Fruit fly (Drosophila melanogaster) whole organism, embryonic: ENCODE data around the gene PEK.
A peak's percentile ranks its signal among the peaks of the same experiment; 100 is the strongest.

Experiments used
- Awh ChIP-seq: fragments of 200-800 bp; sonication (Bioruptor generic); IDR thresholded peaks from 2 replicates; pipeline ENCODE4, ENCODE4 v1.3.6; 2022; ENCODE audit warnings: missing biosample characterization, missing genetic modification characterization
- BtbVII ChIP-seq: fragments of 200-800 bp; sonication (Bioruptor generic); optimal IDR thresholded peaks from 3 replicates; lab custom pipeline; 2017; ENCODE audit warnings: missing biosample characterization, mild to moderate bottlenecking, missing genetic modification characterization
- CG10321 ChIP-seq: fragments of 200-800 bp; sonication (Bioruptor generic); IDR thresholded peaks from 2 replicates; pipeline ENCODE4 v1.3.6; 2022; ENCODE audit warnings: missing biosample characterization, missing genetic modification characterization
- CG10366 ChIP-seq: fragments of 200-800 bp; sonication (Bioruptor generic); IDR thresholded peaks from 2 replicates; pipeline ENCODE4 v1.3.6; 2022; ENCODE audit warnings: missing biosample characterization, missing genetic modification characterization
- CG11093 ChIP-seq: fragments of 200-800 bp; sonication (Bioruptor generic); IDR thresholded peaks from 3 replicates; pipeline ENCODE4 v1.3.6; 2022; ENCODE audit warnings: missing biosample characterization, missing genetic modification characterization
- CG14441 ChIP-seq: fragments of 200-800 bp; sonication (Bioruptor generic); IDR thresholded peaks from 2 replicates; pipeline ENCODE4 v1.3.6; 2022; ENCODE audit warnings: missing biosample characterization, missing genetic modification characterization
- CG14860 ChIP-seq: fragments of 200-800 bp; sonication (Bioruptor generic); IDR thresholded peaks from 3 replicates; pipeline ENCODE4 v1.3.6; 2022; ENCODE audit warnings: missing biosample characterization, missing genetic modification characterization; ENCODE audit not compliant: partially characterized antibody
- CG15479 ChIP-seq: fragments of 200-800 bp; sonication (Bioruptor generic); optimal IDR thresholded peaks from 3 replicates; lab custom pipeline; 2019; ENCODE audit warnings: missing biosample characterization, mild to moderate bottlenecking, missing genetic modification characterization, moderate library complexity
- CG17328 ChIP-seq: fragments of 200-800 bp; sonication (Bioruptor generic); IDR thresholded peaks from 2 replicates; pipeline ENCODE4 v1.3.6; 2022; ENCODE audit warnings: missing biosample characterization, missing genetic modification characterization
- CG17612 ChIP-seq: fragments of 200-800 bp; sonication (Bioruptor generic); IDR thresholded peaks from 2 replicates; pipeline ENCODE4 v1.3.6; 2022; ENCODE audit warnings: missing biosample characterization, missing genetic modification characterization
- CG1832 ChIP-seq: fragments of 200-800 bp; sonication (Bioruptor generic); optimal IDR thresholded peaks from 2 replicates; lab custom pipeline; 2017; ENCODE audit warnings: missing biosample characterization, mild to moderate bottlenecking, missing genetic modification characterization, inconsistent platforms
- CG18599 ChIP-seq: fragments of 200-800 bp; sonication (Bioruptor generic); optimal IDR thresholded peaks from 3 replicates; lab custom pipeline; 2017; ENCODE audit warnings: missing biosample characterization, missing genetic modification characterization, mild to moderate bottlenecking, moderate library complexity, missing genetic modification reagents
- CG31441 ChIP-seq: fragments of 200-800 bp; sonication (Bioruptor generic); IDR thresholded peaks from 2 replicates; pipeline ENCODE4 v1.3.6; 2022; ENCODE audit warnings: missing biosample characterization, missing genetic modification characterization
- CG33557 ChIP-seq: fragments of 200-800 bp; sonication (Bioruptor generic); optimal IDR thresholded peaks from 2 replicates; lab custom pipeline; 2019; ENCODE audit warnings: missing biosample characterization, mild to moderate bottlenecking, missing genetic modification characterization, moderate library complexity
- CG5953 ChIP-seq: fragments of 200-800 bp; sonication (Bioruptor generic); IDR thresholded peaks from 2 replicates; pipeline ENCODE4 v1.3.6; 2022; ENCODE audit warnings: missing biosample characterization, missing genetic modification characterization
- CG6765 ChIP-seq: fragments of 200-800 bp; sonication (Bioruptor generic); optimal IDR thresholded peaks from 3 replicates; lab custom pipeline; 2017; ENCODE audit warnings: missing biosample characterization, mild to moderate bottlenecking, missing genetic modification characterization
- CG8281 ChIP-seq: fragments of 200-800 bp; sonication (Bioruptor generic); optimal IDR thresholded peaks from 2 replicates; lab custom pipeline; 2018; ENCODE audit warnings: missing biosample characterization, mild to moderate bottlenecking, missing genetic modification characterization, moderate library complexity
- CG8924 ChIP-seq: fragments of 200-800 bp; optimal IDR thresholded peaks from 3 replicates; lab custom pipeline; 2019; ENCODE audit warnings: missing biosample characterization, mild to moderate bottlenecking, missing genetic modification characterization, moderate library complexity
- CG9437 ChIP-seq: fragments of 200-800 bp; sonication (Bioruptor generic); optimal IDR thresholded peaks from 2 replicates; lab custom pipeline; 2018; ENCODE audit warnings: missing biosample characterization, mild to moderate bottlenecking, missing genetic modification characterization
- CG9797 ChIP-seq: fragments of 200-800 bp; sonication (Bioruptor generic); optimal IDR thresholded peaks from 3 replicates; lab custom pipeline; 2018; ENCODE audit warnings: missing biosample characterization, mild to moderate bottlenecking, missing genetic modification characterization
- D19B ChIP-seq: fragments of 200-800 bp; sonication (Bioruptor generic); optimal IDR thresholded peaks from 2 replicates; lab custom pipeline; 2017; ENCODE audit warnings: missing biosample characterization, mild to moderate bottlenecking, missing genetic modification characterization
- Dek ChIP-seq: fragments of 200-800 bp; sonication (Bioruptor generic); optimal IDR thresholded peaks from 3 replicates; lab custom pipeline; 2019; ENCODE audit warnings: missing biosample characterization, mild to moderate bottlenecking, missing genetic modification characterization, moderate library complexity
- Dip2 ChIP-seq: fragments of 200-800 bp; sonication (Bioruptor generic); IDR thresholded peaks from 2 replicates; pipeline ENCODE4 v1.3.6; 2022; ENCODE audit warnings: missing biosample characterization, missing genetic modification characterization
- E2f1 ChIP-seq: fragments of 200-800 bp; sonication (Bioruptor generic); IDR thresholded peaks from 2 replicates; pipeline ENCODE4 v1.3.6; 2022; ENCODE audit warnings: missing biosample characterization, missing genetic modification characterization
- Eip74EF ChIP-seq, 2 experiments: fragments of 200-800 bp in 1 of 2; fragments of >200 bp in 1 of 2; sonication (Bioruptor generic) in 1 of 2; optimal IDR thresholded peaks; 2 replicates each; lab custom pipeline; 2017 to 2019; ENCODE audit warnings: missing biosample characterization in 2 of 2, missing genetic modification characterization in 2 of 2, mild to moderate bottlenecking in 1 of 2, moderate library complexity in 1 of 2
- HLH54F ChIP-seq: fragments of 200-800 bp; sonication (Bioruptor generic); optimal IDR thresholded peaks from 3 replicates; lab custom pipeline; 2016; ENCODE audit warnings: missing biosample characterization, missing genetic modification characterization
- HmgD ChIP-seq: fragments of 200-800 bp; sonication (Bioruptor generic); optimal IDR thresholded peaks from 3 replicates; lab custom pipeline; 2016; ENCODE audit warnings: missing biosample characterization, missing genetic modification characterization
- Hmx ChIP-seq: fragments of 200-800 bp; sonication (Bioruptor generic); optimal IDR thresholded peaks from 2 replicates; lab custom pipeline; 2016; ENCODE audit warnings: missing biosample characterization, missing genetic modification characterization
- Max ChIP-seq: fragments of 200-800 bp; sonication (Bioruptor generic); optimal IDR thresholded peaks from 2 replicates; lab custom pipeline; 2016; ENCODE audit warnings: missing biosample characterization, mild to moderate bottlenecking, missing genetic modification characterization
- Mrtf ChIP-seq: fragments of 200-800 bp; sonication (Bioruptor generic); IDR thresholded peaks from 3 replicates; pipeline ENCODE4 v1.3.6; 2022; ENCODE audit warnings: missing biosample characterization, missing genetic modification characterization
- Poxn ChIP-seq: fragments of 200-800 bp; sonication (Bioruptor generic); IDR thresholded peaks from 2 replicates; pipeline ENCODE4 v1.3.6; 2022; ENCODE audit warnings: missing biosample characterization, missing genetic modification characterization
- Sry-δ ChIP-seq: fragments of 200-800 bp; sonication (Bioruptor generic); optimal IDR thresholded peaks from 2 replicates; lab custom pipeline; 2016; ENCODE audit warnings: missing biosample characterization, missing genetic modification characterization
- Vsx1 ChIP-seq: fragments of 200-800 bp; sonication (Bioruptor generic); optimal IDR thresholded peaks from 2 replicates; lab custom pipeline; 2017; ENCODE audit warnings: missing biosample characterization, mild to moderate bottlenecking, missing genetic modification characterization, missing genetic modification reagents
- YL-1 ChIP-seq: fragments of 200-800 bp; sonication (Bioruptor generic); optimal IDR thresholded peaks from 3 replicates; lab custom pipeline; 2017; ENCODE audit warnings: missing biosample characterization, mild to moderate bottlenecking, missing genetic modification characterization
- corto ChIP-seq: fragments of 200-800 bp; sonication (Bioruptor generic); optimal IDR thresholded peaks from 2 replicates; lab custom pipeline; 2016; ENCODE audit warnings: missing biosample characterization, mild to moderate bottlenecking, missing genetic modification characterization, moderate library complexity
- crol ChIP-seq: fragments of 200-800 bp; sonication (Bioruptor generic); IDR thresholded peaks from 2 replicates; pipeline ENCODE4 v1.3.6; 2022; ENCODE audit warnings: missing biosample characterization, missing genetic modification characterization
- dati ChIP-seq: fragments of 200-800 bp; sonication (Bioruptor generic); IDR thresholded peaks from 2 replicates; pipeline ENCODE4 v1.3.6; 2022; ENCODE audit warnings: missing biosample characterization, missing genetic modification characterization
- fd102C ChIP-seq: fragments of 200-800 bp; sonication (Bioruptor generic); optimal IDR thresholded peaks from 2 replicates; lab custom pipeline; 2018; ENCODE audit warnings: missing biosample characterization, mild to moderate bottlenecking, missing genetic modification characterization, moderate library complexity
- gce ChIP-seq: fragments of 200-800 bp; sonication (Bioruptor generic); IDR thresholded peaks from 3 replicates; pipeline ENCODE4 v1.3.6; 2022; ENCODE audit warnings: missing biosample characterization, missing genetic modification characterization
- gsb ChIP-seq: fragments of 200-800 bp; sonication (Bioruptor generic); IDR thresholded peaks from 2 replicates; pipeline ENCODE4 v1.3.6; 2022; ENCODE audit warnings: missing biosample characterization, missing genetic modification characterization
- h ChIP-seq: fragments of >200 bp; optimal IDR thresholded peaks from 2 replicates; lab custom pipeline; 2017
- hth ChIP-seq: fragments of >200 bp; optimal IDR thresholded peaks from 2 replicates; lab custom pipeline; 2017; ENCODE audit warnings: inconsistent platforms
- jing ChIP-seq: fragments of 200-800 bp; sonication (Bioruptor generic); optimal IDR thresholded peaks from 2 replicates; lab custom pipeline; 2018; ENCODE audit warnings: missing biosample characterization, mild to moderate bottlenecking, missing genetic modification characterization
- kah ChIP-seq: fragments of 200-800 bp; sonication (Bioruptor generic); optimal IDR thresholded peaks from 2 replicates; lab custom pipeline; 2018; ENCODE audit warnings: missing biosample characterization, mild to moderate bottlenecking, missing genetic modification characterization
- nau ChIP-seq: fragments of 200-800 bp; sonication (Bioruptor generic); optimal IDR thresholded peaks from 3 replicates; lab custom pipeline; 2017; ENCODE audit warnings: missing biosample characterization, mild to moderate bottlenecking, missing genetic modification characterization, missing genetic modification reagents
- sr ChIP-seq: fragments of 200-800 bp; sonication (Bioruptor generic); IDR thresholded peaks from 3 replicates; pipeline ENCODE4 v1.3.6; 2022; ENCODE audit warnings: missing biosample characterization, missing genetic modification characterization
- ssp ChIP-seq: fragments of 200-800 bp; sonication (Bioruptor generic); IDR thresholded peaks from 2 replicates; pipeline ENCODE4 v1.3.6; 2022; ENCODE audit warnings: missing biosample characterization, missing genetic modification characterization
- tio ChIP-seq: fragments of 200-800 bp; sonication (Bioruptor generic); optimal IDR thresholded peaks from 2 replicates; lab custom pipeline; 2017; ENCODE audit warnings: missing biosample characterization, missing genetic modification characterization, inconsistent platforms
- toy ChIP-seq: fragments of 200-800 bp; sonication (Bioruptor generic); IDR thresholded peaks from 2 replicates; pipeline ENCODE4 v1.3.6; 2022; ENCODE audit warnings: missing biosample characterization, missing genetic modification characterization
- trem ChIP-seq: fragments of 200-800 bp; optimal IDR thresholded peaks from 3 replicates; lab custom pipeline; 2019; ENCODE audit warnings: missing biosample characterization, mild to moderate bottlenecking, missing genetic modification characterization, moderate library complexity
- vnd ChIP-seq: fragments of 200-800 bp; sonication (Bioruptor generic); IDR thresholded peaks from 3 replicates; pipeline ENCODE4 v1.3.6; 2022; ENCODE audit warnings: missing biosample characterization, missing genetic modification characterization; ENCODE audit not compliant: partially characterized antibody

Gene PEK

dm6 chr3R:5466875-5467274, 2.3 kb upstream of the PEK start, which contains the start of gene RpL35A:
RpL35A (minus strand) TSS chr3R:5467101.
- TF ChIP-seq CG17328 (GFP tag; lab: Robert Waterston, UW) (peak; percentile 85), CG5953 (GFP tag; lab: Robert Waterston, UW) (peak; percentile 66; the same call in 1 of the 2 replicates), CG9437 (GFP tag; lab: Kevin White, UChicago) (peak; percentile 44), ssp (GFP tag; lab: Robert Waterston, UW) (no peak), E2f1 (GFP tag; lab: Robert Waterston, UW) (peak; percentile 49; the same call in 1 of the 2 replicates), gsb (GFP tag; lab: Robert Waterston, UW) (peak; percentile 27; the same call in 1 of the 2 replicates), CG8281 (tag; lab: Kevin White, UChicago) (peak; percentile 35), BtbVII (GFP tag; lab: Kevin White, UChicago) (peak; percentile 87), dati (GFP tag; lab: Robert Waterston, UW) (no peak; the same call in 1 of the 2 replicates), Dip2 (GFP tag; lab: Robert Waterston, UW) (no peak), gce (GFP tag; lab: Robert Waterston, UW) (peak; percentile 80; the same call in 2 of the 3 replicates), Eip74EF (GFP tag; optimal IDR thresholded peaks at IDR 0.05; lab: Kevin White, UChicago) (peak in 1 of 2 experiments; percentile 73), Hmx (GFP tag; lab: Kevin White, UChicago) (no peak), CG14441 (GFP tag; lab: Robert Waterston, UW) (0 out of 2 replicates have a peak, but pooled peaks have one; percentile 25), CG33557 (GFP tag; lab: Kevin White, UChicago) (peak; percentile 62), CG15479 (GFP tag; lab: Kevin White, UChicago) (no peak), sr (GFP tag; lab: Robert Waterston, UW) (peak; percentile 74; the same call in 2 of the 3 replicates), Dek (tag; lab: Kevin White, UChicago) (peak; percentile 42), CG6765 (peak; percentile 94), hth (lab: Kevin White, UChicago) (no peak), CG10366 (GFP tag; lab: Robert Waterston, UW) (peak; percentile 34; the same call in 1 of the 2 replicates), CG18599 (GFP tag; lab: Kevin White, UChicago) (peak; percentile 79), Sry-δ (GFP tag; lab: Kevin White, UChicago) (peak; percentile 43), HLH54F (GFP tag; lab: Kevin White, UChicago) (no peak), nau (no peak), h (lab: Kevin White, UChicago) (no peak), Poxn (no peak), YL-1 (GFP tag; lab: Kevin White, UChicago) (peak; percentile 94), trem (tag; lab: Kevin White, UChicago) (peak; percentile 61), Vsx1 (GFP tag; lab: Kevin White, UChicago) (no peak), CG1832 (GFP tag; lab: Kevin White, UChicago) (no peak), HmgD (GFP tag; lab: Kevin White, UChicago) (no peak), CG8924 (tag; lab: Kevin White, UChicago) (peak; percentile 67), CG9797 (GFP tag; lab: Kevin White, UChicago) (peak; percentile 81), crol (GFP tag; lab: Robert Waterston, UW) (no peak), CG31441 (peak; percentile 70), Max (GFP tag; lab: Kevin White, UChicago) (peak; percentile 70), Awh (peak; percentile 55; the same call in 1 of the 2 replicates), vnd (GFP tag; lab: Robert Waterston, UW) (no peak), CG17612 (GFP tag; lab: Robert Waterston, UW) (no peak), fd102C (peak; percentile 43), jing (GFP tag; lab: Kevin White, UChicago) (no peak), D19B (peak; percentile 34), corto (GFP tag; lab: Kevin White, UChicago) (no peak), Mrtf (no peak), kah (GFP tag; lab: Kevin White, UChicago) (peak; percentile 82), tio (GFP tag; lab: Kevin White, UChicago) (no peak), CG14860 (GFP tag; lab: Robert Waterston, UW) (no peak), CG11093 (no peak), CG10321 (GFP tag; lab: Robert Waterston, UW) (peak; percentile 17; the same call in 1 of the 2 replicates), toy (GFP tag; lab: Robert Waterston, UW) (no peak)
